Worm (Caenorhabditis elegans): ENCODE measurements around the gene ZK470.14.

ZK470.14 gene

DNA sequence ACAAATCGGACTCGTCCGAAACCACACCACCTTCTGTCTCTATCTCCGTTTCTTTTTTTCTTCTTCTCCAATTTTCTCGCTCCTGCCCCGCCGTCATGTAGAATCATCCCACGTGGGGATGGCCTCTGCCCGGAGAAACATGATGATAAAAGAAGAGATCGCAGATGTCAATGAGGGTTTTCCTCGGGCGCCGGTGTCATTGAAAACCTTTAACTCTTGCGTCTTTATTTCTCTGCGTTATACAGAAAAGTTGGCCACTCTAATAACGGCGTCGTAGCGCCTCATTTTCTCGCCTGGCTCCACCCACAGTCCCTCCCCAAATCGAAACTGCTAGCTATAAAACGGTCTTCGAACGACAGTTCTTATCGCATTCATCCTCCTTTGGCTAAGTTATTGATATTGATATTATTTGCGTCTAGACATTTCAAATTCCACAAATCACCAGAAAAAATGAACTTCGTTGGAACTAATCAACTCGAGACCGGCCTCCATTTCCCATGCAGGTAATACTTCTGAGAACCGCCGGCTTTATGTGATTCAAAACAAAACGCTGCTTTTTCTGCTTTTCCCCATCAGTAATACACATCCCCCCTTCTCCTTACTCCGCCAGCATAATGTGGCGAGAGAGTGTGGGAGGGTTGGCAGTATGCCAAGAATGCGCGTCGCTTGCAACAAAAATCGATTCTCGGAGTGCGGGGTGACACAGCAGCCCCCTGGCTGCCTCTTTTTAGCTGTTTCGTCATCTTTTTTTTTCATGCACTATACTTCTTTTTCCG lies 22.0 kb upstream of the ZK470.14 start (continued):
- TF ChIP-seq F37B4.10 (GFP tag; IDR thresholded peaks at IDR 0.05) (peak; percentile 74; the same call in 1 of the 2 replicates), lin-54 (GFP tag; optimal IDR thresholded peaks at IDR 0.05) (no peak), tbx-9 (tag; optimal IDR thresholded peaks at IDR 0.05; ENCODE audit: borderline replicate concordance) (no peak), F57A8.1 (GFP tag; optimal IDR thresholded peaks at IDR 0.05) (no peak), F39B2.1 (GFP tag; IDR thresholded peaks at IDR 0.05) (no peak), dpff-1 (tag; optimal IDR thresholded peaks at IDR 0.05) (no peak), sdz-38 (tag; optimal IDR thresholded peaks at IDR 0.05) (no peak), attf-6 (GFP tag; IDR thresholded peaks at IDR 0.05) (no peak; the same call in 1 of the 2 replicates), ztf-26 (tag; optimal IDR thresholded peaks at IDR 0.05) (peak; percentile 43), atf-7 (tag; optimal IDR thresholded peaks at IDR 0.05) (peak; percentile 57), ztf-18 (tag; optimal IDR thresholded peaks at IDR 0.05) (no peak), repo-1 (tag; optimal IDR thresholded peaks at IDR 0.05) (no peak), Y95B8A.8 (GFP tag; IDR thresholded peaks at IDR 0.05) (0 out of 2 replicates have a peak, but pooled peaks have one; percentile 14), dox-1 (GFP tag; IDR thresholded peaks at IDR 0.05) (peak; percentile 35), nhr-120 (GFP tag; IDR thresholded peaks at IDR 0.05) (0 out of 2 replicates have a peak, but pooled peaks have one; percentile 45), pbrm-1 (GFP tag; IDR thresholded peaks at IDR 0.05) (peak; percentile 58), F57C9.4 (tag; optimal IDR thresholded peaks at IDR 0.05) (peak; percentile 26), ceh-40 (GFP tag; IDR thresholded peaks at IDR 0.05) (peak; percentile 68)

DNA sequence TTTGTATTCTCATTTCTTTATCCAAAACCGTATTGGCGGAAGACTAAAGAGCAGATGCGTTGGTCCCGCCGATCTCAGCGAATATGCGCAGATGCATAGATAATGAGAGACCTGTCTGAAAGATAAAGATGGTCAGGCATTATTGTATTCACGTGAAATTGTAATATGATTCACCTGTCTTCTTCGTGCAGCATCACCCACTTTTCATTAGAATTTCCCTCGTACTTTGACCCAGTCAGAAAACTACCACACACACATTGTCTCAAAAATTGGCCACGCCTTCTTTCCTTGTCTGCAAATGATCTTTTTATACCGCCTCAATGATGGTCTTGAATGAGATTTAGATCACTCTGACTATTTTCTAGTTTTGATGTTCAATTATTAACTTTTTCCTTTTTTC lies 21.2 kb upstream of the ZK470.14 start:
- 0 out of 2 replicates have a peak, but pooled peaks have one; percentile 4 for TF ChIP-seq let-526 (GFP tag; IDR thresholded peaks at IDR 0.05)
- TF ChIP-seq Y79H2A.3 (GFP tag; conservative IDR thresholded peaks at IDR 0.05) = peak; percentile 54; the same call in 1 of the 2 replicates
- TF ChIP-seq zim-3 (tag; optimal IDR thresholded peaks at IDR 0.05) = peak; percentile 31
- 0 out of 2 replicates have a peak, but pooled peaks have one; percentile 4 for TF ChIP-seq ceh-40 (GFP tag; IDR thresholded peaks at IDR 0.05)
- no peak for TF ChIP-seq akir-1 (GFP tag; optimal IDR thresholded peaks at IDR 0.05)
- TF ChIP-seq K12H6.12 (tag; optimal IDR thresholded peaks at IDR 0.05) = no peak
- no peak for TF ChIP-seq K11D2.4 (GFP tag; IDR thresholded peaks at IDR 0.05)
- TF ChIP-seq sdz-38 (tag; optimal IDR thresholded peaks at IDR 0.05) = no peak
- no peak for TF ChIP-seq B0336.3 (GFP tag; IDR thresholded peaks at IDR 0.05)
- TF ChIP-seq dox-1 (GFP tag; IDR thresholded peaks at IDR 0.05) = no peak
- no peak for TF ChIP-seq nhr-27 (tag; optimal IDR thresholded peaks at IDR 0.05)

DNA sequence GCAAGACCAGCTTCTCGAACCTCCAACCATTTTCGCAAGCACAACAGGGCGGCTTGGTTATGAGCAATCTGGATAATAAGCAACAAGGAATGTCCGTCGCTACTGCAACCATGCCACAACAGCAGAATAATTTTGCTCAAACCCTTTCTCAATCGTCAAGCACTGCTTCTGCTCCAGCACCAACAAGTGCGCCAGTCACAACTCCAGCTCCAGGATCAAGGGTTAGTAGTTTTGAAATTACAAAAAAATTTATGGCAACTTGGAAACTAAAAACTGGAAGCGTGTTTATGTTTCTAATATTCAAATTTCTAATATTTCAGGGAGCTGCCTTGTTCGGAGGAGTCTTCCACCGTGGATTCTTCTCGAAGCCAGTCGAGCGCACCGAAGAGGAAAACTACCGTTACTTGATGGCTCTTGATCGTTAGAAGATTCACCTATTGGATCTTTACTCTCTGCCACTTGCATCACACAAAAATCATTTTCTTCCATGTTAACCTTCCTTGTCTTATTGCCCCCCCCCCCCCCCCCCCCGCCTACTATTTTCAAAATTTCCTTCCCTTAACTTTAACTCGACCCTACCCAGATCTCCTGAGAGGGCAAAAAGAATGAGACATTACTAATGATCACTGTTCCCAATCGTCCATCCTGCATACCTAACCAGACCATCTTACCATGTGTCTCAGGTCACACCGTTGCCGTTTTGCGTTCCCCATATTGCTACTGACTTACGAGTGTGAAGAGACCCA lies 20.3 kb upstream of the ZK470.14 start:
- TF ChIP-seq F57C9.4 (tag; optimal IDR thresholded peaks at IDR 0.05) (no peak), B0336.3 (GFP tag; IDR thresholded peaks at IDR 0.05) (peak; percentile 4; the same call in 1 of the 2 replicates), ceh-100 (GFP tag; IDR thresholded peaks at IDR 0.05) (peak; percentile 12; the same call in 1 of the 2 replicates), tbx-9 (tag; optimal IDR thresholded peaks at IDR 0.05; ENCODE audit: borderline replicate concordance) (no peak), ama-1 (optimal IDR thresholded peaks at IDR 0.05) (peak; percentile 71), ama-1 (GFP tag; optimal IDR thresholded peaks at IDR 0.05) (peak in 1 of 2 experiments; percentile 36), lin-35 (GFP tag; optimal IDR thresholded peaks at IDR 0.05) (peak in 1 of 3 experiments; percentile 8), Y53G8AR.9 (GFP tag; conservative IDR thresholded peaks at IDR 0.05) (peak; percentile 7; the same call in 1 of the 2 replicates)

Data from whole organism, young adult.